Fruit fly (Drosophila melanogaster) whole organism, embryonic: Measurements from ENCODE around the gene GstT4.

Experiments
- Awh ChIP-seq: fragments of 200-800 bp; sonication (Bioruptor generic); IDR thresholded peaks from 2 replicates; pipeline ENCODE4, ENCODE4 v1.3.6; 2022; ENCODE audit warnings: missing biosample characterization, missing genetic modification characterization
- Bgb ChIP-seq: fragments of 200-800 bp; sonication (Bioruptor generic); IDR thresholded peaks from 2 replicates; pipeline ENCODE4 v1.3.6; 2022; ENCODE audit warnings: missing biosample characterization, missing genetic modification characterization; ENCODE audit not compliant: partially characterized antibody
- Blimp-1 ChIP-seq: fragments of 200-800 bp; sonication (Bioruptor generic); optimal IDR thresholded peaks from 3 replicates; lab custom pipeline; 2018; ENCODE audit warnings: missing biosample characterization, missing genetic modification characterization, mild to moderate bottlenecking, moderate library complexity, missing genetic modification reagents
- BtbVII ChIP-seq: fragments of 200-800 bp; sonication (Bioruptor generic); optimal IDR thresholded peaks from 3 replicates; lab custom pipeline; 2017; ENCODE audit warnings: missing biosample characterization, mild to moderate bottlenecking, missing genetic modification characterization
- CG10274 ChIP-seq: fragments of 200-800 bp; sonication (Bioruptor generic); optimal IDR thresholded peaks from 3 replicates; lab custom pipeline; 2017; ENCODE audit warnings: missing biosample characterization, mild to moderate bottlenecking, missing genetic modification characterization
- CG11085 ChIP-seq: fragments of 200-800 bp; sonication (Bioruptor generic); IDR thresholded peaks from 2 replicates; pipeline ENCODE4 v1.3.6; 2022; ENCODE audit warnings: missing biosample characterization, missing genetic modification characterization
- CG12219 ChIP-seq: fragments of 200-800 bp; sonication (Bioruptor generic); optimal IDR thresholded peaks from 3 replicates; lab custom pipeline; 2018; ENCODE audit warnings: missing biosample characterization, mild to moderate bottlenecking, missing genetic modification characterization
- CG12744 ChIP-seq: fragments of 200-800 bp; sonication (Bioruptor generic); optimal IDR thresholded peaks from 2 replicates; lab custom pipeline; 2016; ENCODE audit warnings: missing biosample characterization, missing genetic modification characterization
- CG1529 ChIP-seq: fragments of 200-800 bp; sonication (Bioruptor generic); optimal IDR thresholded peaks from 3 replicates; lab custom pipeline; 2018; ENCODE audit warnings: missing biosample characterization, missing genetic modification characterization
- CG15479 ChIP-seq: fragments of 200-800 bp; sonication (Bioruptor generic); optimal IDR thresholded peaks from 3 replicates; lab custom pipeline; 2019; ENCODE audit warnings: missing biosample characterization, mild to moderate bottlenecking, missing genetic modification characterization, moderate library complexity
- CG16863 ChIP-seq: fragments of 200-800 bp; sonication (Bioruptor generic); optimal IDR thresholded peaks from 3 replicates; lab custom pipeline; 2016; ENCODE audit warnings: missing biosample characterization, missing genetic modification characterization
- CG18262 ChIP-seq: fragments of 200-800 bp; optimal IDR thresholded peaks from 3 replicates; lab custom pipeline; 2019; ENCODE audit warnings: missing biosample characterization, mild to moderate bottlenecking, missing genetic modification characterization, moderate library complexity
- CG1832 ChIP-seq: fragments of 200-800 bp; sonication (Bioruptor generic); optimal IDR thresholded peaks from 2 replicates; lab custom pipeline; 2017; ENCODE audit warnings: missing biosample characterization, mild to moderate bottlenecking, missing genetic modification characterization, inconsistent platforms
- CG32767 ChIP-seq: fragments of 200-800 bp; sonication (Bioruptor generic); IDR thresholded peaks from 2 replicates; pipeline ENCODE4 v1.3.6; 2022; ENCODE audit warnings: missing biosample characterization, missing genetic modification characterization
- CG34422 ChIP-seq: fragments of 200-800 bp; sonication (Bioruptor generic); IDR thresholded peaks from 3 replicates; pipeline ENCODE4 v1.3.6; 2022; ENCODE audit warnings: missing biosample characterization, missing genetic modification characterization
- CG4282 ChIP-seq: fragments of 200-800 bp; sonication (Bioruptor generic); optimal IDR thresholded peaks from 2 replicates; lab custom pipeline; 2016; ENCODE audit warnings: missing biosample characterization, missing genetic modification characterization
- CG6175 ChIP-seq: fragments of 200-800 bp; sonication (Bioruptor generic); IDR thresholded peaks from 3 replicates; pipeline ENCODE4 v1.3.6; 2022; ENCODE audit warnings: missing biosample characterization, missing genetic modification characterization
- CG6654 ChIP-seq: fragments of 200-800 bp; sonication (Bioruptor generic); optimal IDR thresholded peaks from 2 replicates; lab custom pipeline; 2017; ENCODE audit warnings: missing biosample characterization, mild to moderate bottlenecking, missing genetic modification characterization
- CG7357 ChIP-seq: fragments of 200-800 bp; sonication (Bioruptor generic); IDR thresholded peaks from 3 replicates; pipeline ENCODE4 v1.3.6; 2022; ENCODE audit warnings: missing biosample characterization, missing genetic modification characterization
- CG7372 ChIP-seq: fragments of 200-800 bp; sonication (Bioruptor generic); IDR thresholded peaks from 2 replicates; pipeline ENCODE4 v1.3.6; 2022; ENCODE audit warnings: missing biosample characterization, missing genetic modification characterization
- D19B ChIP-seq: fragments of 200-800 bp; sonication (Bioruptor generic); optimal IDR thresholded peaks from 2 replicates; lab custom pipeline; 2017; ENCODE audit warnings: missing biosample characterization, mild to moderate bottlenecking, missing genetic modification characterization
- Dll ChIP-seq: fragments of 200-800 bp; sonication (Bioruptor generic); IDR thresholded peaks from 4 replicates; pipeline ENCODE4 v1.3.6; 2022; ENCODE audit warnings: missing biosample characterization, missing genetic modification characterization; ENCODE audit not compliant: partially characterized antibody
- Fer3 ChIP-seq: fragments of 200-800 bp; sonication (Bioruptor generic); optimal IDR thresholded peaks from 2 replicates; lab custom pipeline; 2018; ENCODE audit warnings: missing biosample characterization, mild to moderate bottlenecking, missing genetic modification characterization, moderate library complexity
- Lpt ChIP-seq: fragments of >200 bp; optimal IDR thresholded peaks from 2 replicates; lab custom pipeline; 2018; ENCODE audit warnings: missing biosample characterization, missing genetic modification characterization
- Sry-δ ChIP-seq: fragments of 200-800 bp; sonication (Bioruptor generic); optimal IDR thresholded peaks from 2 replicates; lab custom pipeline; 2016; ENCODE audit warnings: missing biosample characterization, missing genetic modification characterization
- amos ChIP-seq: fragments of 200-800 bp; sonication (Bioruptor generic); IDR thresholded peaks from 2 replicates; pipeline ENCODE4 v1.3.6; 2022; ENCODE audit warnings: missing biosample characterization, missing genetic modification characterization; ENCODE audit not compliant: partially characterized antibody
- ap ChIP-seq: fragments of 200-800 bp; sonication (Bioruptor generic); IDR thresholded peaks from 2 replicates; pipeline ENCODE4 v1.3.6; 2022; ENCODE audit warnings: missing biosample characterization, missing genetic modification characterization
- ato ChIP-seq: fragments of 200-800 bp; sonication (Bioruptor generic); IDR thresholded peaks from 2 replicates; pipeline ENCODE4 v1.3.6; 2022; ENCODE audit warnings: missing biosample characterization, missing genetic modification characterization; ENCODE audit not compliant: partially characterized antibody
- bigmax ChIP-seq: fragments of 200-800 bp; sonication (Bioruptor generic); optimal IDR thresholded peaks from 2 replicates; lab custom pipeline; 2018; ENCODE audit warnings: missing biosample characterization, mild to moderate bottlenecking, missing genetic modification characterization
- bowl ChIP-seq: fragments of 200-800 bp; sonication (Bioruptor generic); IDR thresholded peaks from 2 replicates; pipeline ENCODE4 v1.3.6; 2022; ENCODE audit warnings: missing biosample characterization, missing genetic modification characterization
- chif ChIP-seq, 2 experiments: fragments of 200-800 bp; sonication (Bioruptor generic); optimal IDR thresholded peaks; 3 replicates each; lab custom pipeline; 2016; ENCODE audit warnings: missing biosample characterization in 2 of 2, missing genetic modification characterization in 2 of 2
- dan ChIP-seq: fragments of 200-800 bp; sonication (Bioruptor generic); IDR thresholded peaks from 2 replicates; pipeline ENCODE4 v1.3.6; 2022; ENCODE audit warnings: missing biosample characterization, missing genetic modification characterization
- dysf ChIP-seq: fragments of 200-800 bp; sonication (Bioruptor generic); IDR thresholded peaks from 3 replicates; pipeline ENCODE4 v1.3.6; 2022; ENCODE audit warnings: missing biosample characterization, missing genetic modification characterization
- emc ChIP-seq: fragments of 200-800 bp; sonication (Bioruptor generic); optimal IDR thresholded peaks from 2 replicates; lab custom pipeline; 2016; ENCODE audit warnings: missing biosample characterization, missing genetic modification characterization
- en ChIP-seq: fragments of 200-800 bp; sonication (Bioruptor generic); optimal IDR thresholded peaks from 2 replicates; lab custom pipeline; 2016; ENCODE audit warnings: missing biosample characterization, missing genetic modification characterization
- eve ChIP-seq, 2 experiments: fragments of >200 bp; optimal IDR thresholded peaks; 2 replicates each; lab custom pipeline; 2017; ENCODE audit warnings: missing biosample characterization in 2 of 2, missing genetic modification characterization in 2 of 2
- eyg ChIP-seq: fragments of 200-800 bp; sonication (Bioruptor generic); optimal IDR thresholded peaks from 3 replicates; lab custom pipeline; 2016; ENCODE audit warnings: missing biosample characterization, missing genetic modification characterization
- gsb ChIP-seq: fragments of 200-800 bp; sonication (Bioruptor generic); IDR thresholded peaks from 2 replicates; pipeline ENCODE4 v1.3.6; 2022; ENCODE audit warnings: missing biosample characterization, missing genetic modification characterization
- insv ChIP-seq, 2 experiments: fragments of 200-800 bp; sonication (Bioruptor generic); optimal IDR thresholded peaks; 3 replicates each; lab custom pipeline; 2016 to 2018; ENCODE audit warnings: missing biosample characterization in 2 of 2, missing genetic modification characterization in 2 of 2
- lmd ChIP-seq: fragments of 200-800 bp; sonication (Bioruptor generic); IDR thresholded peaks from 2 replicates; pipeline ENCODE4 v1.3.6; 2022; ENCODE audit warnings: missing biosample characterization, missing genetic modification characterization
- maf-S ChIP-seq: fragments of 200-800 bp; sonication (Bioruptor generic); optimal IDR thresholded peaks from 2 replicates; lab custom pipeline; 2016; ENCODE audit warnings: missing biosample characterization, missing genetic modification characterization
- nau ChIP-seq: fragments of 200-800 bp; sonication (Bioruptor generic); optimal IDR thresholded peaks from 3 replicates; lab custom pipeline; 2017; ENCODE audit warnings: missing biosample characterization, mild to moderate bottlenecking, missing genetic modification characterization, missing genetic modification reagents
- nerfin-2 ChIP-seq: fragments of 200-800 bp; sonication (Bioruptor generic); IDR thresholded peaks from 2 replicates; pipeline ENCODE4 v1.3.6; 2022; ENCODE audit warnings: missing biosample characterization, missing genetic modification characterization; ENCODE audit not compliant: partially characterized antibody
- otp ChIP-seq: fragments of 200-800 bp; sonication (Bioruptor generic); IDR thresholded peaks from 3 replicates; pipeline ENCODE4, ENCODE4 v1.3.6; 2022; ENCODE audit warnings: missing biosample characterization, missing genetic modification characterization
- p53 ChIP-seq: fragments of 200-800 bp; sonication (Bioruptor generic); optimal IDR thresholded peaks from 2 replicates; lab custom pipeline; 2016; ENCODE audit warnings: missing biosample characterization, missing genetic modification characterization
- pho ChIP-seq: fragments of 200-800 bp; sonication (Bioruptor generic); optimal IDR thresholded peaks from 2 replicates; lab custom pipeline; 2016; ENCODE audit warnings: missing biosample characterization, missing genetic modification characterization
- ranshi ChIP-seq: fragments of 200-800 bp; sonication (Bioruptor generic); IDR thresholded peaks from 2 replicates; pipeline ENCODE4 v1.3.6; 2022; ENCODE audit warnings: missing biosample characterization, missing genetic modification characterization
- repo ChIP-seq: fragments of 200-800 bp; sonication (Bioruptor generic); optimal IDR thresholded peaks from 2 replicates; lab custom pipeline; 2016; ENCODE audit warnings: missing biosample characterization, missing genetic modification characterization
- row ChIP-seq: fragments of 200-800 bp; sonication (Bioruptor generic); IDR thresholded peaks from 3 replicates; pipeline ENCODE4 v1.3.6; 2022; ENCODE audit warnings: missing biosample characterization, missing genetic modification characterization
- sd ChIP-seq: fragments of 200-800 bp; sonication (Bioruptor generic); optimal IDR thresholded peaks from 3 replicates; lab custom pipeline; 2018; ENCODE audit warnings: missing biosample characterization, mild to moderate bottlenecking, missing genetic modification characterization, moderate library complexity
- slbo ChIP-seq: fragments of 200-800 bp; sonication (Bioruptor generic); IDR thresholded peaks from 2 replicates; pipeline ENCODE4 v1.3.6; 2022; ENCODE audit warnings: missing biosample characterization, missing genetic modification characterization
- sqz ChIP-seq: fragments of 200-800 bp; sonication (Bioruptor generic); optimal IDR thresholded peaks from 3 replicates; lab custom pipeline; 2018; ENCODE audit warnings: missing biosample characterization, mild to moderate bottlenecking, missing genetic modification characterization

Gene GstT4

dm6 chrX:13445695-13446094, 41.1 kb downstream of the GstT4 start, which contains the start of gene Neto (continued):
- TF ChIP-seq ap (GFP tag; lab: Robert Waterston, UW) (no peak), slbo (GFP tag; lab: Robert Waterston, UW) (no peak), Bgb (peak; percentile 18; the same call in 1 of the 2 replicates), Dll (GFP tag; lab: Robert Waterston, UW) (no peak), Fer3 (tag; lab: Kevin White, UChicago) (no peak), CG1529 (no peak), amos (GFP tag; lab: Robert Waterston, UW) (no peak), CG7372 (GFP tag; lab: Robert Waterston, UW) (0 out of 2 replicates have a peak, but pooled peaks have one; percentile 33), gsb (GFP tag; lab: Robert Waterston, UW) (no peak), Sry-δ (GFP tag; lab: Kevin White, UChicago) (no peak), nerfin-2 (GFP tag; lab: Robert Waterston, UW) (no peak), CG4282 (no peak), ato (GFP tag; lab: Robert Waterston, UW) (no peak), CG12219 (GFP tag; lab: Kevin White, UChicago) (no peak), sd (tag; lab: Kevin White, UChicago) (peak; percentile 15), CG34422 (no peak), eyg (GFP tag; lab: Kevin White, UChicago) (no peak), chif (GFP tag; optimal IDR thresholded peaks at IDR 0.05; lab: Kevin White, UChicago) (no peak), emc (GFP tag; lab: Kevin White, UChicago) (no peak), CG6654 (GFP tag; lab: Kevin White, UChicago) (no peak)

dm6 chrX:13447438-13447837, 42.9 kb downstream of the GstT4 start:
- TF ChIP-seq CG15479 (no peak), dysf (peak; percentile 56; the same call in 2 of the 3 replicates), CG7357 (no peak), lmd (GFP tag; lab: Robert Waterston, UW) (peak; percentile 46; the same call in 1 of the 2 replicates), CG32767 (no peak), Awh (GFP tag; lab: Robert Waterston, UW) (no peak), repo (GFP tag; lab: Kevin White, UChicago) (no peak), CG6175 (GFP tag; lab: Robert Waterston, UW) (no peak), D19B (GFP tag; lab: Kevin White, UChicago) (peak; percentile 17), maf-S (GFP tag; lab: Kevin White, UChicago) (no peak), ranshi (GFP tag; lab: Robert Waterston, UW) (peak; percentile 47; the same call in 1 of the 2 replicates), BtbVII (no peak), eve (GFP tag; optimal IDR thresholded peaks at IDR 0.05; lab: Kevin White, UChicago) (no peak), en (GFP tag; lab: Kevin White, UChicago) (no peak), p53 (no peak), pho (GFP tag; lab: Kevin White, UChicago) (no peak), dan (GFP tag; lab: Robert Waterston, UW) (no peak), Lpt (GFP tag; lab: Kevin White, UChicago) (no peak), CG18262 (tag; lab: Kevin White, UChicago) (no peak), row (peak; percentile 58), CG10274 (GFP tag; lab: Kevin White, UChicago) (no peak), bigmax (GFP tag; lab: Kevin White, UChicago) (no peak), Blimp-1 (no peak), insv (GFP tag; optimal IDR thresholded peaks at IDR 0.05; lab: Kevin White, UChicago) (no peak), sqz (GFP tag; lab: Kevin White, UChicago) (no peak), CG1832 (no peak), CG16863 (no peak), otp (GFP tag; lab: Robert Waterston, UW) (no peak), bowl (no peak), nau (GFP tag; lab: Kevin White, UChicago) (no peak), CG11085 (GFP tag; lab: Robert Waterston, UW) (no peak), CG12744 (GFP tag; lab: Kevin White, UChicago) (no peak)
